Fruit fly (Drosophila melanogaster) whole organism, adult: Measurements from ENCODE around the gene DNAlig4.

Experiments used
- CG1620 ChIP-seq: fragments of 200-800 bp; sonication (Bioruptor generic); optimal IDR thresholded peaks from 2 replicates; lab custom pipeline; 2016; ENCODE audit warnings: missing biosample characterization, missing genetic modification characterization
- Mnt ChIP-seq: fragments of 200-800 bp; sonication (Bioruptor generic); optimal IDR thresholded peaks from 2 replicates; lab custom pipeline; 2016; ENCODE audit warnings: missing biosample characterization, mild to moderate bottlenecking, missing genetic modification characterization
- cnc ChIP-seq, 2 experiments: fragments of >200 bp; optimal IDR thresholded peaks; 2 replicates each; lab custom pipeline; 2017

DNAlig4 gene

dm6 chrX:13615992-13616391 is 51.6 kb downstream of the DNAlig4 start:
- TF ChIP-seq Mnt (GFP tag; lab: Kevin White, UChicago) = peak; percentile 10
- TF ChIP-seq cnc (optimal IDR thresholded peaks at IDR 0.05; lab: Kevin White, UChicago) = no peak
- TF ChIP-seq CG1620 (GFP tag; lab: Kevin White, UChicago) = no peak
